Fruit fly (Drosophila melanogaster) whole organism, embryonic: ENCODE measurements around the gene CG14309.

Experiments used
- Ada2b ChIP-seq: fragments of 200-800 bp; sonication (Bioruptor generic); IDR thresholded peaks from 2 replicates; pipeline ENCODE4 v1.3.6; 2022; ENCODE audit warnings: missing biosample characterization, missing genetic modification characterization
- Atf6 ChIP-seq: fragments of 200-800 bp; sonication (Bioruptor generic); IDR thresholded peaks from 2 replicates; pipeline ENCODE4 v1.3.6; 2022; ENCODE audit warnings: missing biosample characterization, missing genetic modification characterization
- CG10431 ChIP-seq: fragments of 200-800 bp; sonication (Bioruptor generic); optimal IDR thresholded peaks from 3 replicates; lab custom pipeline; 2018; ENCODE audit warnings: missing biosample characterization, mild to moderate bottlenecking, missing genetic modification characterization
- CG10654 ChIP-seq: fragments of 200-800 bp; sonication (Bioruptor generic); optimal IDR thresholded peaks from 2 replicates; lab custom pipeline; 2016; ENCODE audit warnings: missing biosample characterization, missing genetic modification characterization
- CG11247 ChIP-seq: fragments of 200-800 bp; sonication (Bioruptor generic); IDR thresholded peaks from 2 replicates; pipeline ENCODE4 v1.3.6; 2022; ENCODE audit warnings: missing biosample characterization, missing genetic modification characterization
- CG1233 ChIP-seq: fragments of 200-800 bp; sonication (Bioruptor generic); optimal IDR thresholded peaks from 4 replicates; lab custom pipeline; 2018; ENCODE audit warnings: missing biosample characterization, mild to moderate bottlenecking, missing genetic modification characterization
- CG12391 ChIP-seq: fragments of 200-800 bp; sonication (Bioruptor generic); optimal IDR thresholded peaks from 3 replicates; lab custom pipeline; 2018; ENCODE audit warnings: missing biosample characterization, mild to moderate bottlenecking, missing genetic modification characterization, moderate library complexity
- CG15269 ChIP-seq: fragments of 200-800 bp; sonication (Bioruptor generic); optimal IDR thresholded peaks from 2 replicates; lab custom pipeline; 2018; ENCODE audit warnings: missing biosample characterization, mild to moderate bottlenecking, missing genetic modification characterization, moderate library complexity
- CG2116 ChIP-seq: fragments of 200-800 bp; sonication (Bioruptor generic); optimal IDR thresholded peaks from 3 replicates; lab custom pipeline; 2018; ENCODE audit warnings: missing biosample characterization, mild to moderate bottlenecking, missing genetic modification characterization
- CG2202 ChIP-seq: fragments of 200-800 bp; sonication (Bioruptor generic); optimal IDR thresholded peaks from 2 replicates; lab custom pipeline; 2018; ENCODE audit warnings: missing biosample characterization, mild to moderate bottlenecking, missing genetic modification characterization
- CG30020 ChIP-seq: fragments of 200-800 bp; optimal IDR thresholded peaks from 2 replicates; lab custom pipeline; 2019; ENCODE audit warnings: missing biosample characterization, mild to moderate bottlenecking, missing genetic modification characterization, moderate library complexity
- CG33213 ChIP-seq: fragments of 200-800 bp; sonication (Bioruptor generic); optimal IDR thresholded peaks from 3 replicates; lab custom pipeline; 2016; ENCODE audit warnings: missing biosample characterization, missing genetic modification characterization
- CG3847 ChIP-seq: fragments of 200-800 bp; sonication (Bioruptor generic); IDR thresholded peaks from 2 replicates; pipeline ENCODE4 v1.3.6; 2022; ENCODE audit warnings: missing biosample characterization, missing genetic modification characterization
- CG3995 ChIP-seq: fragments of 200-800 bp; sonication (Bioruptor generic); optimal IDR thresholded peaks from 3 replicates; lab custom pipeline; 2016; ENCODE audit warnings: missing biosample characterization, missing genetic modification characterization
- CG4282 ChIP-seq: fragments of 200-800 bp; sonication (Bioruptor generic); optimal IDR thresholded peaks from 2 replicates; lab custom pipeline; 2016; ENCODE audit warnings: missing biosample characterization, missing genetic modification characterization
- CG6254 ChIP-seq: fragments of 200-800 bp; sonication (Bioruptor generic); optimal IDR thresholded peaks from 3 replicates; lab custom pipeline; 2017; ENCODE audit warnings: mild to moderate bottlenecking, missing biosample characterization, missing genetic modification reagents, missing genetic modification characterization
- CG6272 ChIP-seq: fragments of 200-800 bp; sonication (Bioruptor generic); IDR thresholded peaks from 2 replicates; pipeline ENCODE4 v1.3.6; 2022; ENCODE audit warnings: missing biosample characterization, missing genetic modification characterization
- CG6654 ChIP-seq: fragments of 200-800 bp; sonication (Bioruptor generic); optimal IDR thresholded peaks from 2 replicates; lab custom pipeline; 2017; ENCODE audit warnings: missing biosample characterization, mild to moderate bottlenecking, missing genetic modification characterization
- CG8924 ChIP-seq: fragments of 200-800 bp; optimal IDR thresholded peaks from 3 replicates; lab custom pipeline; 2019; ENCODE audit warnings: missing biosample characterization, mild to moderate bottlenecking, missing genetic modification characterization, moderate library complexity
- CG8944 ChIP-seq: fragments of 200-800 bp; sonication (Bioruptor generic); optimal IDR thresholded peaks from 3 replicates; lab custom pipeline; 2016; ENCODE audit warnings: missing biosample characterization, missing genetic modification characterization
- CG9797 ChIP-seq: fragments of 200-800 bp; sonication (Bioruptor generic); optimal IDR thresholded peaks from 3 replicates; lab custom pipeline; 2018; ENCODE audit warnings: missing biosample characterization, mild to moderate bottlenecking, missing genetic modification characterization
- CG9817 ChIP-seq: fragments of 200-800 bp; sonication (Bioruptor generic); optimal IDR thresholded peaks from 2 replicates; lab custom pipeline; 2018; ENCODE audit warnings: missing biosample characterization, mild to moderate bottlenecking, missing genetic modification characterization, moderate library complexity
- CkIIα-i1 ChIP-seq: fragments of 200-800 bp; sonication (Bioruptor generic); IDR thresholded peaks from 2 replicates; pipeline ENCODE4 v1.3.6; 2022; ENCODE audit warnings: missing biosample characterization, missing genetic modification characterization
- D19B ChIP-seq: fragments of 200-800 bp; sonication (Bioruptor generic); optimal IDR thresholded peaks from 2 replicates; lab custom pipeline; 2017; ENCODE audit warnings: missing biosample characterization, mild to moderate bottlenecking, missing genetic modification characterization
- ERR ChIP-seq: fragments of 200-800 bp; sonication (Bioruptor generic); optimal IDR thresholded peaks from 2 replicates; lab custom pipeline; 2016; ENCODE audit warnings: missing biosample characterization, missing genetic modification characterization
- Ets65A ChIP-seq: fragments of 200-800 bp; sonication (Bioruptor generic); peaks from one replicate; lab custom pipeline; 2016; ENCODE audit warnings: missing biosample characterization, missing genetic modification characterization
- H15 ChIP-seq: fragments of 200-800 bp; sonication (Bioruptor generic); IDR thresholded peaks from 3 replicates; pipeline ENCODE4 v1.3.6; 2022; ENCODE audit warnings: missing biosample characterization, missing genetic modification characterization
- Hsf ChIP-seq: fragments of 200-800 bp; sonication (Bioruptor generic); optimal IDR thresholded peaks from 3 replicates; lab custom pipeline; 2016; ENCODE audit warnings: missing biosample characterization, missing genetic modification characterization
- Lhr ChIP-seq: fragments of 200-800 bp; sonication (Bioruptor generic); optimal IDR thresholded peaks from 3 replicates; lab custom pipeline; 2017; ENCODE audit warnings: mild to moderate bottlenecking, missing biosample characterization, missing genetic modification reagents, missing genetic modification characterization
- Xbp1 ChIP-seq: fragments of 200-800 bp; sonication (Bioruptor generic); optimal IDR thresholded peaks from 3 replicates; lab custom pipeline; 2016; ENCODE audit warnings: missing biosample characterization, mild to moderate bottlenecking, missing genetic modification characterization
- az2 ChIP-seq: fragments of 200-800 bp; sonication (Bioruptor generic); optimal IDR thresholded peaks from 3 replicates; lab custom pipeline; 2016; ENCODE audit warnings: missing biosample characterization, missing genetic modification characterization
- chinmo ChIP-seq: fragments of 200-800 bp; sonication (Bioruptor generic); IDR thresholded peaks from 4 replicates; pipeline ENCODE4 v1.3.6; 2022; ENCODE audit warnings: missing biosample characterization, missing genetic modification characterization; ENCODE audit not compliant: partially characterized antibody
- cwo ChIP-seq: fragments of 200-800 bp; sonication (Bioruptor generic); optimal IDR thresholded peaks from 3 replicates; lab custom pipeline; 2017; ENCODE audit warnings: missing biosample characterization, missing genetic modification characterization, mild to moderate bottlenecking, moderate library complexity, missing genetic modification reagents
- emc ChIP-seq: fragments of 200-800 bp; sonication (Bioruptor generic); optimal IDR thresholded peaks from 2 replicates; lab custom pipeline; 2016; ENCODE audit warnings: missing biosample characterization, missing genetic modification characterization
- gcm2 ChIP-seq: fragments of 200-800 bp; sonication (Bioruptor generic); optimal IDR thresholded peaks from 2 replicates; lab custom pipeline; 2016; ENCODE audit warnings: missing biosample characterization, missing genetic modification characterization
- gem ChIP-seq: fragments of 200-800 bp; sonication (Bioruptor generic); optimal IDR thresholded peaks from 2 replicates; lab custom pipeline; 2019; ENCODE audit warnings: missing biosample characterization, mild to moderate bottlenecking, missing genetic modification characterization, moderate library complexity
- lola ChIP-seq, 3 experiments: fragments of >200 bp in 2 of 3; fragments of 200-800 bp in 1 of 3; sonication (Bioruptor generic) in 1 of 3; optimal IDR thresholded peaks; 2 replicates each; lab custom pipeline; 2017 to 2019; ENCODE audit warnings: missing biosample characterization in 3 of 3, missing genetic modification characterization in 3 of 3, mild to moderate bottlenecking in 1 of 3, moderate library complexity in 1 of 3
- maf-S ChIP-seq: fragments of 200-800 bp; sonication (Bioruptor generic); optimal IDR thresholded peaks from 2 replicates; lab custom pipeline; 2016; ENCODE audit warnings: missing biosample characterization, missing genetic modification characterization
- nmo ChIP-seq: fragments of 200-800 bp; sonication (Bioruptor generic); optimal IDR thresholded peaks from 2 replicates; lab custom pipeline; 2018; ENCODE audit warnings: missing biosample characterization, mild to moderate bottlenecking, missing genetic modification characterization, moderate library complexity
- onecut ChIP-seq: fragments of 200-800 bp; sonication (Bioruptor generic); IDR thresholded peaks from 2 replicates; pipeline ENCODE4 v1.3.6; 2022; ENCODE audit warnings: missing biosample characterization, missing genetic modification characterization
- pan ChIP-seq, 4 experiments: fragments of >200 bp in 3 of 4; fragments of 200-800 bp in 1 of 4; sonication (Bioruptor generic) in 1 of 4; optimal IDR thresholded peaks in 3 of 4; IDR thresholded peaks in 1 of 4; 2 replicates each; pipeline versions ENCODE4 v1.3.6 to Lab custom; 2017 to 2022; ENCODE audit warnings: missing biosample characterization in 2 of 4, missing genetic modification characterization in 2 of 4, mixed read lengths in 1 of 4
- psq ChIP-seq: fragments of 200-800 bp; sonication (Bioruptor generic); optimal IDR thresholded peaks from 2 replicates; lab custom pipeline; 2017; ENCODE audit warnings: missing biosample characterization, missing genetic modification characterization
- sd ChIP-seq: fragments of 200-800 bp; sonication (Bioruptor generic); optimal IDR thresholded peaks from 3 replicates; lab custom pipeline; 2018; ENCODE audit warnings: missing biosample characterization, mild to moderate bottlenecking, missing genetic modification characterization, moderate library complexity
- sens-2 ChIP-seq: fragments of 200-800 bp; sonication (Bioruptor generic); IDR thresholded peaks from 2 replicates; pipeline ENCODE4 v1.3.6; 2022; ENCODE audit warnings: missing biosample characterization, missing genetic modification characterization
- sob ChIP-seq: fragments of 200-800 bp; sonication (Bioruptor generic); IDR thresholded peaks from 2 replicates; pipeline ENCODE4 v1.3.6; 2022; ENCODE audit warnings: missing biosample characterization, missing genetic modification characterization
- tin ChIP-seq: fragments of 200-800 bp; sonication (Bioruptor generic); optimal IDR thresholded peaks from 3 replicates; lab custom pipeline; 2016; ENCODE audit warnings: missing biosample characterization, missing genetic modification characterization
- tio ChIP-seq: fragments of 200-800 bp; sonication (Bioruptor generic); optimal IDR thresholded peaks from 2 replicates; lab custom pipeline; 2017; ENCODE audit warnings: missing biosample characterization, missing genetic modification characterization, inconsistent platforms
- zfh2 ChIP-seq: fragments of 200-800 bp; sonication (Bioruptor generic); optimal IDR thresholded peaks from 2 replicates; lab custom pipeline; 2016; ENCODE audit warnings: missing biosample characterization, missing genetic modification characterization

Gene CG14309

DNA sequence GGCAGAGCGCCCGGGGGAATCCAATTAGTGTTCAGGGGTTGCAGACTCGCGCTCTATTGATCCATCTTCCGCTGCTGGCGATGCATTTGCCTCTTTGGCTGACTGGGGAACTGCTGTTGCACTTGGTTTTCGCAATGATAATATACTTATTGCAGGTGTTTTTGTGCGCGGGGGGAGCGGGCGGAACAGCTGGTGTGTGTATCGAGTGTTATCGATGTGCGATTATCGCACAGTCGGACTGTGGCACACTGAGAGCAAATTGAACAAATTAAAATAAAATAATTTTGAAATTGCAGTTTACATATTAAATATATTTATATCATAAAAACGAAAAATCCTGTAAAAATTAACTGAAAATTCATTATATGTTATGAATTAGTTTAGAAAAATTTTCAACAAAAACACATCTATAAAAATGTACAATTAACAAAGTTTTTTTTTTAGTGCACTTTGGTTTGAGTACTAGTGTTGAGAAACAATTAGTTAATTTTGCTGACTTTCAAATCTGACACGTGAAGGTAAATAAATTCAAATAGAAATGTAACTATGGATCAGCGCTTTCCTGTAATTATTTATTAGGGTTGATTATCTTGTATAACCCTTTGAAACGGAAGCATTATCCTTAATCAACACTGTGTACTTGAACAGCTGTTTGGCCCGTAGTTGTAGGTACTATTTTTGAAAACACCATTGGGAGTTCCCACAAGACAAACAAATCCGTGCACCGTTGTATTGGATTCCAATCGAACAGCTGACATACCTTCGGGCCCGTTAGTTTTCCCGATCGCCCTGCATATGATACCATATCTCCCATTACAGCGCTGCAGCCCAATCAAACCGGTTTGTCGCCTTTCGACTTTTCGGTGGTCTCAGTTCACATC is 17.9 kb upstream of the CG14309 start, which contains the start of the genes Wdr37 and koko (continued):
- peak; percentile 87 for TF ChIP-seq CG30020
- peak; percentile 97 for TF ChIP-seq tio (GFP tag; lab: Kevin White, UChicago)
- TF ChIP-seq cwo (GFP tag; lab: Kevin White, UChicago), result peak; percentile 93
- peak; percentile 95 for TF ChIP-seq Ada2b (GFP tag; lab: Robert Waterston, UW)
- peak; percentile 98 for TF ChIP-seq Atf6
- peak; percentile 89 for TF ChIP-seq onecut (GFP tag; lab: Robert Waterston, UW)
- TF ChIP-seq psq (GFP tag; lab: Kevin White, UChicago), result peak; percentile 90
- peak; percentile 97 for TF ChIP-seq Xbp1 (GFP tag; lab: Kevin White, UChicago)
- TF ChIP-seq gem (tag; lab: Kevin White, UChicago), result peak; percentile 99
- peak; percentile 99 for TF ChIP-seq CG12391 (tag; lab: Kevin White, UChicago)
- peak; percentile 96 for TF ChIP-seq CG9817 (tag; lab: Kevin White, UChicago)
- peak; percentile 79 for TF ChIP-seq CkIIα-i1 (GFP tag; lab: Robert Waterston, UW)
- TF ChIP-seq Lhr, result peak; percentile 85
- TF ChIP-seq sd (tag; lab: Kevin White, UChicago), result peak; percentile 89
- TF ChIP-seq CG6654 (GFP tag; lab: Kevin White, UChicago), result peak; percentile 76
- TF ChIP-seq CG2116 (GFP tag; lab: Kevin White, UChicago), result peak; percentile 90
- TF ChIP-seq CG8924 (tag; lab: Kevin White, UChicago), result peak; percentile 98
- peak in 1 of 3 experiments; percentile 98 for TF ChIP-seq lola (GFP tag; optimal IDR thresholded peaks at IDR 0.05; lab: Kevin White, UChicago)
- TF ChIP-seq CG3847 (GFP tag; lab: Robert Waterston, UW), result peak; percentile 98
- TF ChIP-seq chinmo (GFP tag; lab: Robert Waterston, UW), result 0 out of 4 replicates have a peak, but pooled peaks have one; percentile 28
- TF ChIP-seq D19B (GFP tag; lab: Kevin White, UChicago), result peak; percentile 80
- TF ChIP-seq zfh2 (GFP tag; lab: Kevin White, UChicago), result peak; percentile 55
- peak; percentile 91 for TF ChIP-seq CG1233 (GFP tag; lab: Kevin White, UChicago)
- peak; percentile 89 for TF ChIP-seq Hsf
- peak; percentile 78 for TF ChIP-seq sens-2 (GFP tag; lab: Robert Waterston, UW)
- peak; percentile 52 for TF ChIP-seq CG3995 (GFP tag; lab: Kevin White, UChicago)
- TF ChIP-seq CG15269, result peak; percentile 98
- TF ChIP-seq CG4282 (GFP tag; lab: Kevin White, UChicago), result no peak
- TF ChIP-seq CG6254 (GFP tag; lab: Kevin White, UChicago), result peak; percentile 96
- peak; percentile 98 for TF ChIP-seq sob
- TF ChIP-seq Ets65A, result peak; percentile 95
- peak; percentile 97 for TF ChIP-seq CG6272 (GFP tag; lab: Robert Waterston, UW)
- TF ChIP-seq CG10654 (GFP tag; lab: Kevin White, UChicago), result peak; percentile 95
- TF ChIP-seq H15 (GFP tag; lab: Robert Waterston, UW), result peak; percentile 94
- TF ChIP-seq CG10431, result peak; percentile 70
- TF ChIP-seq az2 (GFP tag; lab: Kevin White, UChicago), result peak; percentile 97
- peak; percentile 28 for TF ChIP-seq ERR (GFP tag; lab: Kevin White, UChicago)
- no peak for TF ChIP-seq pan (optimal IDR thresholded peaks at IDR 0.05; lab: Kevin White, UChicago)
- TF ChIP-seq pan (GFP tag; optimal IDR thresholded peaks at IDR 0.05 in 1 of 2, IDR thresholded peaks at IDR 0.05 in 1 of 2), result peak in 1 of 2 experiments; percentile 99
- TF ChIP-seq maf-S (GFP tag; lab: Kevin White, UChicago), result peak; percentile 56
- peak; percentile 11 for TF ChIP-seq CG9797
- peak; percentile 99 for TF ChIP-seq nmo
- TF ChIP-seq emc (GFP tag; lab: Kevin White, UChicago), result peak; percentile 36
- peak; percentile 91 for TF ChIP-seq CG2202
- peak; percentile 97 for TF ChIP-seq CG11247 (GFP tag; lab: Robert Waterston, UW)
- TF ChIP-seq CG8944, result peak; percentile 72
- TF ChIP-seq CG33213 (GFP tag; lab: Kevin White, UChicago), result peak; percentile 48
- TF ChIP-seq gcm2 (GFP tag; lab: Kevin White, UChicago), result no peak
- TF ChIP-seq tin (GFP tag; lab: Kevin White, UChicago), result peak; percentile 96
